Worm (Caenorhabditis elegans): ENCODE measurements around the gene srh-172.

DNA sequence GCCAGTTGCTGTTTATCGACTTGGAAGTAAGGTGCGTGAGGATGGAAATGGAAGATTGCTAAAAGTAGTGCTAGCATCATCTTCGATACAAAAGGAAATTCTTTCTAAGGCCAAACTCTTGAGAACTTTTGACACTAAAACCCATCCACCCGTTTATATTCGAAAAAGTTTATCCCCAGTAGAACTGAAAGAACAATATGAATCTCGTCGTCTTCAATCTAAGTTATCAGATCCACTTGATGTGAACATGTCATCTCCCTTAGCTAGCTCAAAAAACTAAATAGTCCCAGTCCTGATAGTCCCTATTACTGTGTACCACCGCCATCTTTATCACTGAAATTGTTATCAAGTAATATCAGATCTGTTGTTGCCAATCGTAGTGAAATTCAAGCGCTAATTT, 21.9 kb upstream of the srh-172 start:
- no peak for TF ChIP-seq him-1 (tag; optimal IDR thresholded peaks at IDR 0.05)
- TF ChIP-seq W03F9.2 (tag; optimal IDR thresholded peaks at IDR 0.05), result no peak
- no peak for TF ChIP-seq dao-5 (tag; optimal IDR thresholded peaks at IDR 0.05)

Data from whole organism, L4/young adult.